Worm (Caenorhabditis elegans): ENCODE measurements around the gene asb-2.

ce11 chrX:4438823-4439222, 30.7 kb upstream of the asb-2 start:
- TF ChIP-seq ceh-36 (tag; optimal IDR thresholded peaks at IDR 0.05): no peak
- no peak for TF ChIP-seq sea-1 (GFP tag; conservative IDR thresholded peaks at IDR 0.05)
- no peak for TF ChIP-seq flt-1 (GFP tag; IDR thresholded peaks at IDR 0.05)
- TF ChIP-seq ama-1 (optimal IDR thresholded peaks at IDR 0.05): no peak
- no peak for TF ChIP-seq pes-1 (GFP tag; IDR thresholded peaks at IDR 0.05)
- no peak for TF ChIP-seq tra-4 (tag; optimal IDR thresholded peaks at IDR 0.05)
- TF ChIP-seq scrt-1 (GFP tag; IDR thresholded peaks at IDR 0.05): no peak
- no peak for TF ChIP-seq B0310.2 (tag; optimal IDR thresholded peaks at IDR 0.05)
